Worm (Caenorhabditis elegans): Measurements from ENCODE around the gene jmjd-3.1.
"Not testable (repeated sequence)": the region's sequence is repeated elsewhere in the genome, so short reads cannot be mapped to it uniquely, and the experiment has no call there.

DNA sequence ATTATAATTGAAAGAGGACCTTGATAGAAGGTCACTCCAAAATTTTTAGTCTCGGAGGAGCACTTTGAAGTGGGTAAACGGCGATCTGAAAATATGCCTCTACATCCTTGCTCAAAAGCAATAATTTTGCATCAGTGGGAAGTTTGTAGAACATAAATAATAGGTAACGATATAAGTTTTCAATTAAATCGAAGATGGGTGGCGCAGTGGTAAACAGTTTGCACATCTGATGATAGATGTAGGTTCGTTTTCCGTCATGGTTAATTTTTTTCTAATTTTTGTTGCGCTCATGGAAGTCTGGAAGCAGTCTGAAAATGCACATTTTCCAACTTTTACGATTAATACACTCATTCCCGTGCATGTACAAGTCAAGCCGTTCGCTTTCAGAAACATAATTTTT is 7.0 kb downstream of the jmjd-3.1 start:
- TF ChIP-seq efl-1 (optimal IDR thresholded peaks at IDR 0.05); nhr-76 (tag; optimal IDR thresholded peaks at IDR 0.05); aly-2 (tag; optimal IDR thresholded peaks at IDR 0.05); ama-1 (optimal IDR thresholded peaks at IDR 0.05); lin-13 (GFP tag; optimal IDR thresholded peaks at IDR 0.05); snpc-4 (tag; optimal IDR thresholded peaks at IDR 0.05); nhr-11 (tag; optimal IDR thresholded peaks at IDR 0.05); fkh-10 (GFP tag; optimal IDR thresholded peaks at IDR 0.05); nhr-71 (tag; optimal IDR thresholded peaks at IDR 0.05); pqm-1 (tag; optimal IDR thresholded peaks at IDR 0.05); unc-98 (GFP tag; IDR thresholded peaks at IDR 0.05); C04F5.9 (tag; optimal IDR thresholded peaks at IDR 0.05); fos-1 (tag; optimal IDR thresholded peaks at IDR 0.05): not testable (repeated sequence)
- peak in 1 of 2 experiments; percentile 5 for TF ChIP-seq efl-1 (GFP tag; optimal IDR thresholded peaks at IDR 0.05 in 1 of 2)
